Fruit fly (Drosophila melanogaster): ENCODE results near the gene ND-B22.

Gene ND-B22

DNA sequence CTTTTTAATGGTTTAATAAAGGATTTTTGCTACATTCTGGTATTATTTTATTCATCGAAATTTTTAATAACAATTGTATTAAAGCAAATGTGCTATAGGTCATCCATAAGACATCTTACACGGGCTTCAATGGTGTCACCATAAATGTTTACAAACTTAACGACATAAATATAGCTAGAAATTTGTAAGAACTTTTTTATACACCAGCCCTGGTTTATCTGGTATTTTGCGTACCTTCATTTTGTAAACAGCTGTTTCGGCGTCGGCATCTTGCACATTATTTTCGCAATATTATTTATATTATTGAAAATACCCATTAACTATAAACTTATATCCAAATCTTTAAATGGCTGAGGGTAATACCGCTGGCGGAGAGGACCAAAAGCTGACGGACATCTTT is 3.5 kb downstream of the ND-B22 start, which contains the start of gene Tap42 (continued):
- peak; percentile 51 for TF ChIP-seq lilli (GFP tag; optimal IDR thresholded peaks at IDR 0.05)
- no peak for TF ChIP-seq lov (optimal IDR thresholded peaks at IDR 0.05)
- TF ChIP-seq lov (GFP tag; IDR thresholded peaks at IDR 0.05), result no peak
- peak; percentile 12 for TF ChIP-seq CG7839 (tag; optimal IDR thresholded peaks at IDR 0.05)
- no peak for TF ChIP-seq Atf6 (GFP tag; IDR thresholded peaks at IDR 0.05)
- TF ChIP-seq twi (tag; optimal IDR thresholded peaks at IDR 0.05), result peak; percentile 11
- peak; percentile 52 for TF ChIP-seq Fer1 (GFP tag; optimal IDR thresholded peaks at IDR 0.05)
- peak in 1 of 3 experiments; percentile 20 for TF ChIP-seq lola (GFP tag; optimal IDR thresholded peaks at IDR 0.05)
- no peak for TF ChIP-seq slou (GFP tag; optimal IDR thresholded peaks at IDR 0.05)
- TF ChIP-seq HLH54F (GFP tag; optimal IDR thresholded peaks at IDR 0.05), result no peak
- no peak for TF ChIP-seq pita (GFP tag; optimal IDR thresholded peaks at IDR 0.05)
- peak; percentile 4 for TF ChIP-seq CG1602 (GFP tag; optimal IDR thresholded peaks at IDR 0.05)
- peak; percentile 20 for TF ChIP-seq gfzf (GFP tag; optimal IDR thresholded peaks at IDR 0.05)
- TF ChIP-seq Eip74EF (GFP tag; optimal IDR thresholded peaks at IDR 0.05), result no peak
- TF ChIP-seq CoRest (tag; optimal IDR thresholded peaks at IDR 0.05), result peak; percentile 50
- TF ChIP-seq Oli (tag; optimal IDR thresholded peaks at IDR 0.05), result no peak
- TF ChIP-seq Stat92E (GFP tag; optimal IDR thresholded peaks at IDR 0.05), result no peak
- TF ChIP-seq Bteb2 (GFP tag; optimal IDR thresholded peaks at IDR 0.05), result peak; percentile 13
- TF ChIP-seq MBD-R2 (GFP tag; IDR thresholded peaks at IDR 0.05), result peak; percentile 76
- peak; percentile 48 for TF ChIP-seq sug (tag; optimal IDR thresholded peaks at IDR 0.05)
- no peak for TF ChIP-seq Hmr (GFP tag; optimal IDR thresholded peaks at IDR 0.05)
- TF ChIP-seq MESR4 (GFP tag; optimal IDR thresholded peaks at IDR 0.05), result peak; percentile 40
- TF ChIP-seq CG10543 (GFP tag; optimal IDR thresholded peaks at IDR 0.05), result peak; percentile 33
- peak; percentile 45 for TF ChIP-seq pzg (GFP tag; optimal IDR thresholded peaks at IDR 0.05)
- peak; percentile 46 for TF ChIP-seq PHDP (tag; optimal IDR thresholded peaks at IDR 0.05)
- no peak for TF ChIP-seq CG18764 (GFP tag; optimal IDR thresholded peaks at IDR 0.05)
- TF ChIP-seq rib (GFP tag; IDR thresholded peaks at IDR 0.05), result peak; percentile 81; the same call in 1 of the 2 replicates
- peak; percentile 36 for TF ChIP-seq CG30403 (GFP tag; optimal IDR thresholded peaks at IDR 0.05)
- peak; percentile 27 to 90 for TF ChIP-seq crp (GFP tag; optimal IDR thresholded peaks at IDR 0.05)
- peak; percentile 32 for TF ChIP-seq Hsf (GFP tag; optimal IDR thresholded peaks at IDR 0.05)
- peak; percentile 29 for TF ChIP-seq CG10979 (tag; optimal IDR thresholded peaks at IDR 0.05)
- peak; percentile 22 for TF ChIP-seq trem (tag; optimal IDR thresholded peaks at IDR 0.05)
- peak; percentile 1 for TF ChIP-seq CG15601 (tag; optimal IDR thresholded peaks at IDR 0.05)
- no peak for TF ChIP-seq gt (GFP tag; IDR thresholded peaks at IDR 0.05)
- peak; percentile 79 for TF ChIP-seq Sry-β (GFP tag; optimal IDR thresholded peaks at IDR 0.05)
- TF ChIP-seq CG3281 (GFP tag; optimal IDR thresholded peaks at IDR 0.05), result peak; percentile 46
- TF ChIP-seq Meics (GFP tag; optimal IDR thresholded peaks at IDR 0.05), result peak; percentile 20
- TF ChIP-seq CG34376 (GFP tag; optimal IDR thresholded peaks at IDR 0.05), result peak; percentile 35
- TF ChIP-seq pnt (GFP tag; optimal IDR thresholded peaks at IDR 0.05), result no peak
- TF ChIP-seq hkb (optimal IDR thresholded peaks at IDR 0.05), result no peak
- TF ChIP-seq hkb (GFP tag; IDR thresholded peaks at IDR 0.05), result peak; percentile 30; the same call in 1 of the 2 replicates
- peak; percentile 40 for TF ChIP-seq CG15269 (tag; optimal IDR thresholded peaks at IDR 0.05)
- peak; percentile 10 for TF ChIP-seq BEAF-32 (GFP tag; optimal IDR thresholded peaks at IDR 0.05)
- peak; percentile 25 for TF ChIP-seq HmgZ (tag; optimal IDR thresholded peaks at IDR 0.05)
- no peak for TF ChIP-seq CG10462 (GFP tag; optimal IDR thresholded peaks at IDR 0.05)
- TF ChIP-seq ato (GFP tag; IDR thresholded peaks at IDR 0.05; ENCODE audit: partially characterized antibody), result no peak
- no peak for TF ChIP-seq org-1 (GFP tag; optimal IDR thresholded peaks at IDR 0.05)
- no peak for TF ChIP-seq CG14441 (GFP tag; IDR thresholded peaks at IDR 0.05)
- no peak; the same call in 1 of the 2 replicates for TF ChIP-seq CG32532 (GFP tag; IDR thresholded peaks at IDR 0.05)
- TF ChIP-seq CG9932 (GFP tag; IDR thresholded peaks at IDR 0.05), result peak; percentile 53

Data from whole organism, embryonic.